Fruit fly (Drosophila melanogaster) whole organism, embryonic: ENCODE results near the gene Mal-B1.

ENCODE experiments used
- ATbp ChIP-seq: fragments of 200-800 bp; sonication (Bioruptor generic); optimal IDR thresholded peaks from 2 replicates; lab custom pipeline; 2017; ENCODE audit warnings: missing biosample characterization, mild to moderate bottlenecking, missing genetic modification characterization, missing genetic modification reagents
- Aef1 ChIP-seq: fragments of 200-800 bp; sonication (Bioruptor generic); IDR thresholded peaks from 3 replicates; pipeline ENCODE4 v1.3.6; 2022; ENCODE audit warnings: missing biosample characterization, missing genetic modification characterization
- CG11247 ChIP-seq: fragments of 200-800 bp; sonication (Bioruptor generic); IDR thresholded peaks from 2 replicates; pipeline ENCODE4 v1.3.6; 2022; ENCODE audit warnings: missing biosample characterization, missing genetic modification characterization
- CG11560 ChIP-seq: fragments of 200-800 bp; sonication (Bioruptor generic); IDR thresholded peaks from 3 replicates; pipeline ENCODE4 v1.3.6; 2022; ENCODE audit warnings: missing biosample characterization, missing genetic modification characterization
- CG12104 ChIP-seq: fragments of 200-800 bp; sonication (Bioruptor generic); optimal IDR thresholded peaks from 3 replicates; lab custom pipeline; 2016; ENCODE audit warnings: missing biosample characterization, missing genetic modification characterization
- CG13296 ChIP-seq: fragments of 200-800 bp; sonication (Bioruptor generic); optimal IDR thresholded peaks from 3 replicates; lab custom pipeline; 2018; ENCODE audit warnings: missing biosample characterization, mild to moderate bottlenecking, missing genetic modification characterization
- CG13624 ChIP-seq: fragments of 200-800 bp; sonication (Bioruptor generic); optimal IDR thresholded peaks from 2 replicates; lab custom pipeline; 2016; ENCODE audit warnings: missing biosample characterization, missing genetic modification characterization
- CG14965 ChIP-seq: fragments of 200-800 bp; sonication (Bioruptor generic); optimal IDR thresholded peaks from 2 replicates; lab custom pipeline; 2016; ENCODE audit warnings: missing biosample characterization, missing genetic modification characterization, borderline replicate concordance
- CG16815 ChIP-seq: fragments of 200-800 bp; sonication (Bioruptor generic); optimal IDR thresholded peaks from 3 replicates; lab custom pipeline; 2017; ENCODE audit warnings: missing biosample characterization, mild to moderate bottlenecking, missing genetic modification characterization
- CG17829 ChIP-seq: fragments of 200-800 bp; optimal IDR thresholded peaks from 2 replicates; lab custom pipeline; 2019; ENCODE audit warnings: missing biosample characterization, mild to moderate bottlenecking, missing genetic modification characterization, moderate library complexity
- CG2889 ChIP-seq: fragments of 200-800 bp; sonication (Bioruptor generic); IDR thresholded peaks from 3 replicates; pipeline ENCODE4 v1.3.6; 2022; ENCODE audit warnings: missing biosample characterization, missing genetic modification characterization
- CG31365 ChIP-seq: fragments of 200-800 bp; sonication (Bioruptor generic); optimal IDR thresholded peaks from 2 replicates; lab custom pipeline; 2018; ENCODE audit warnings: missing biosample characterization, mild to moderate bottlenecking, missing genetic modification characterization
- CG32772 ChIP-seq: fragments of 200-800 bp; sonication (Bioruptor generic); IDR thresholded peaks from 2 replicates; pipeline ENCODE4 v1.3.6; 2022; ENCODE audit warnings: missing biosample characterization, missing genetic modification characterization
- CG3838 ChIP-seq: fragments of 200-800 bp; sonication (Bioruptor generic); optimal IDR thresholded peaks from 3 replicates; lab custom pipeline; 2016; ENCODE audit warnings: missing biosample characterization, missing genetic modification characterization
- CG3847 ChIP-seq: fragments of 200-800 bp; sonication (Bioruptor generic); IDR thresholded peaks from 2 replicates; pipeline ENCODE4 v1.3.6; 2022; ENCODE audit warnings: missing biosample characterization, missing genetic modification characterization
- CG4730 ChIP-seq: fragments of 200-800 bp; sonication (Bioruptor generic); IDR thresholded peaks from 2 replicates; pipeline ENCODE4 v1.3.6; 2022; ENCODE audit warnings: missing biosample characterization, missing genetic modification characterization
- CG6254 ChIP-seq: fragments of 200-800 bp; sonication (Bioruptor generic); optimal IDR thresholded peaks from 3 replicates; lab custom pipeline; 2017; ENCODE audit warnings: mild to moderate bottlenecking, missing biosample characterization, missing genetic modification reagents, missing genetic modification characterization
- CG6765 ChIP-seq: fragments of 200-800 bp; sonication (Bioruptor generic); optimal IDR thresholded peaks from 3 replicates; lab custom pipeline; 2017; ENCODE audit warnings: missing biosample characterization, mild to moderate bottlenecking, missing genetic modification characterization
- CG6854 ChIP-seq: fragments of 200-800 bp; sonication (Bioruptor generic); optimal IDR thresholded peaks from 3 replicates; lab custom pipeline; 2017; ENCODE audit warnings: missing biosample characterization, mild to moderate bottlenecking, missing genetic modification characterization
- CG7556 ChIP-seq: fragments of 200-800 bp; sonication (Bioruptor generic); optimal IDR thresholded peaks from 2 replicates; lab custom pipeline; 2017; ENCODE audit warnings: missing biosample characterization, mild to moderate bottlenecking, missing genetic modification characterization
- CG8388 ChIP-seq: fragments of 200-800 bp; sonication (Bioruptor generic); optimal IDR thresholded peaks from 2 replicates; lab custom pipeline; 2019; ENCODE audit warnings: missing biosample characterization, mild to moderate bottlenecking, missing genetic modification characterization, moderate library complexity
- CG9817 ChIP-seq: fragments of 200-800 bp; sonication (Bioruptor generic); optimal IDR thresholded peaks from 2 replicates; lab custom pipeline; 2018; ENCODE audit warnings: missing biosample characterization, mild to moderate bottlenecking, missing genetic modification characterization, moderate library complexity
- CTCF ChIP-seq: fragments of 200-800 bp; sonication (Bioruptor generic); optimal IDR thresholded peaks from 2 replicates; lab custom pipeline; 2017; ENCODE audit warnings: missing biosample characterization, mild to moderate bottlenecking, missing genetic modification characterization, moderate library complexity
- D19B ChIP-seq: fragments of 200-800 bp; sonication (Bioruptor generic); optimal IDR thresholded peaks from 2 replicates; lab custom pipeline; 2017; ENCODE audit warnings: missing biosample characterization, mild to moderate bottlenecking, missing genetic modification characterization
- Ets65A ChIP-seq: fragments of 200-800 bp; sonication (Bioruptor generic); peaks from one replicate; lab custom pipeline; 2016; ENCODE audit warnings: missing biosample characterization, missing genetic modification characterization
- HLH54F ChIP-seq: fragments of 200-800 bp; sonication (Bioruptor generic); optimal IDR thresholded peaks from 3 replicates; lab custom pipeline; 2016; ENCODE audit warnings: missing biosample characterization, missing genetic modification characterization
- HmgD ChIP-seq: fragments of 200-800 bp; sonication (Bioruptor generic); optimal IDR thresholded peaks from 3 replicates; lab custom pipeline; 2016; ENCODE audit warnings: missing biosample characterization, missing genetic modification characterization
- Nf-YB ChIP-seq: fragments of 200-800 bp; sonication (Bioruptor generic); optimal IDR thresholded peaks from 3 replicates; lab custom pipeline; 2019; ENCODE audit warnings: missing biosample characterization, mild to moderate bottlenecking, missing genetic modification characterization, moderate library complexity
- Opbp ChIP-seq: fragments of 200-800 bp; sonication (Bioruptor generic); IDR thresholded peaks from 3 replicates; pipeline ENCODE4 v1.3.6; 2022; ENCODE audit warnings: missing biosample characterization, missing genetic modification characterization; ENCODE audit not compliant: partially characterized antibody
- PHDP ChIP-seq: fragments of 200-800 bp; sonication (Bioruptor generic); optimal IDR thresholded peaks from 3 replicates; lab custom pipeline; 2018; ENCODE audit warnings: missing biosample characterization, mild to moderate bottlenecking, missing genetic modification characterization, moderate library complexity
- Scr ChIP-seq: fragments of 200-800 bp; sonication (Bioruptor generic); IDR thresholded peaks from 2 replicates; pipeline ENCODE4 v1.3.6; 2022; ENCODE audit warnings: missing biosample characterization, missing genetic modification characterization; ENCODE audit not compliant: partially characterized antibody
- Sox102F ChIP-seq: fragments of 200-800 bp; sonication (Bioruptor generic); optimal IDR thresholded peaks from 2 replicates; lab custom pipeline; 2018; ENCODE audit warnings: missing biosample characterization, mild to moderate bottlenecking, missing genetic modification characterization, moderate library complexity
- Tbp ChIP-seq: fragments of >200 bp; optimal IDR thresholded peaks from 2 replicates; lab custom pipeline; 2018; ENCODE audit warnings: missing biosample characterization, missing genetic modification characterization
- Xrp1 ChIP-seq: fragments of 200-800 bp; sonication (Bioruptor generic); IDR thresholded peaks from 2 replicates; pipeline ENCODE4 v1.3.6; 2022; ENCODE audit warnings: missing biosample characterization, missing genetic modification characterization
- ac ChIP-seq: fragments of 200-800 bp; sonication (Bioruptor generic); optimal IDR thresholded peaks from 3 replicates; lab custom pipeline; 2017; ENCODE audit warnings: missing biosample characterization, mild to moderate bottlenecking, missing genetic modification characterization
- az2 ChIP-seq: fragments of 200-800 bp; sonication (Bioruptor generic); optimal IDR thresholded peaks from 3 replicates; lab custom pipeline; 2016; ENCODE audit warnings: missing biosample characterization, missing genetic modification characterization
- cato ChIP-seq: fragments of 200-800 bp; sonication (Bioruptor generic); optimal IDR thresholded peaks from 2 replicates; lab custom pipeline; 2016; ENCODE audit warnings: missing biosample characterization, missing genetic modification characterization, borderline replicate concordance
- crol ChIP-seq: fragments of 200-800 bp; sonication (Bioruptor generic); IDR thresholded peaks from 2 replicates; pipeline ENCODE4 v1.3.6; 2022; ENCODE audit warnings: missing biosample characterization, missing genetic modification characterization
- emc ChIP-seq: fragments of 200-800 bp; sonication (Bioruptor generic); optimal IDR thresholded peaks from 2 replicates; lab custom pipeline; 2016; ENCODE audit warnings: missing biosample characterization, missing genetic modification characterization
- eve ChIP-seq, 2 experiments: fragments of >200 bp; optimal IDR thresholded peaks; 2 replicates each; lab custom pipeline; 2017; ENCODE audit warnings: missing biosample characterization in 2 of 2, missing genetic modification characterization in 2 of 2
- eyg ChIP-seq: fragments of 200-800 bp; sonication (Bioruptor generic); optimal IDR thresholded peaks from 3 replicates; lab custom pipeline; 2016; ENCODE audit warnings: missing biosample characterization, missing genetic modification characterization
- grau ChIP-seq: fragments of 200-800 bp; optimal IDR thresholded peaks from 3 replicates; lab custom pipeline; 2019; ENCODE audit warnings: missing biosample characterization, mild to moderate bottlenecking, missing genetic modification characterization, moderate library complexity
- gro ChIP-seq: fragments of 200-800 bp; sonication (Bioruptor generic); optimal IDR thresholded peaks from 2 replicates; lab custom pipeline; 2016; ENCODE audit warnings: missing biosample characterization, missing genetic modification characterization
- ken ChIP-seq: fragments of 200-800 bp; sonication (Bioruptor generic); IDR thresholded peaks from 3 replicates; pipeline ENCODE4 v1.3.6; 2022; ENCODE audit warnings: missing biosample characterization, missing genetic modification characterization
- nmo ChIP-seq: fragments of 200-800 bp; sonication (Bioruptor generic); optimal IDR thresholded peaks from 2 replicates; lab custom pipeline; 2018; ENCODE audit warnings: missing biosample characterization, mild to moderate bottlenecking, missing genetic modification characterization, moderate library complexity
- pnt ChIP-seq: fragments of 200-800 bp; sonication (Bioruptor generic); optimal IDR thresholded peaks from 3 replicates; lab custom pipeline; 2016; ENCODE audit warnings: missing biosample characterization, missing genetic modification characterization
- salm ChIP-seq: fragments of 200-800 bp; sonication (Bioruptor generic); optimal IDR thresholded peaks from 2 replicates; lab custom pipeline; 2018; ENCODE audit warnings: missing biosample characterization, mild to moderate bottlenecking, missing genetic modification characterization
- sens ChIP-seq: fragments of 200-800 bp; sonication (Bioruptor generic); peaks from one replicate; lab custom pipeline; 2016; ENCODE audit warnings: missing biosample characterization, missing genetic modification characterization
- trem ChIP-seq: fragments of 200-800 bp; optimal IDR thresholded peaks from 3 replicates; lab custom pipeline; 2019; ENCODE audit warnings: missing biosample characterization, mild to moderate bottlenecking, missing genetic modification characterization, moderate library complexity
- wdn ChIP-seq: fragments of 200-800 bp; sonication (Bioruptor generic); IDR thresholded peaks from 2 replicates; pipeline ENCODE4 v1.3.6; 2022; ENCODE audit warnings: missing biosample characterization, missing genetic modification characterization
- wek ChIP-seq: fragments of 200-800 bp; sonication (Bioruptor generic); optimal IDR thresholded peaks from 3 replicates; lab custom pipeline; 2018; ENCODE audit warnings: missing biosample characterization, mild to moderate bottlenecking, missing genetic modification characterization, moderate library complexity
- z ChIP-seq: fragments of 200-800 bp; sonication (Bioruptor generic); IDR thresholded peaks from 3 replicates; pipeline ENCODE4 v1.3.6; 2022; ENCODE audit warnings: missing biosample characterization, missing genetic modification characterization

Mal-B1 gene

DNA sequence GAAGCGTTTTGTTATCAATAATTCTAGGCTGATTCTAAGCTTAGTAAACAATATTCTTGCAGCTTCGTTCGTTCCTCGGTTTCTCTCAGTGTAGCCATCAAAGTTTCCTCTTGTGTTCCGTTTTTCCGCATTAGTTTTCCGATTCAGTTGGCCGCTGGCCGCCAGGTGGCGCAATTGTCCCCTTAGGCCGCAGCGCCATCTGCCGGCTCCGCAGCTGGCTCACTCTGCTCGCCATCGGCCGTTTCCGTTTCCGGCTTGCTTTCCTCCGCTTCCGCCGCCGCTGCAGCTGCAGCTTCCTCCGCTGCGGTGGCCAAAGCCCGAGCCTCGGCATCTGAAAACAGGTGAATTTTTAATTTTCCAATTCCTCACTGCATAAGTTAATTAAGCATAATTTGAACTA lies 30.6 kb upstream of the Mal-B1 start (continued):
- TF ChIP-seq CG9817 (tag; lab: Kevin White, UChicago) (peak; percentile 86), CG3847 (GFP tag; lab: Robert Waterston, UW) (peak; percentile 61), pnt (GFP tag; lab: Kevin White, UChicago) (peak; percentile 77), az2 (peak; percentile 95), CG6254 (GFP tag; lab: Kevin White, UChicago) (peak; percentile 96), Xrp1 (peak; percentile 82), CG7556 (GFP tag; lab: Kevin White, UChicago) (peak; percentile 82), Sox102F (GFP tag; lab: Kevin White, UChicago) (peak; percentile 86), CG13296 (GFP tag; lab: Kevin White, UChicago) (peak; percentile 93), CG32772 (peak; percentile 87), CG16815 (GFP tag; lab: Kevin White, UChicago) (peak; percentile 91), wdn (GFP tag; lab: Robert Waterston, UW) (peak; percentile 68), CG11560 (tag; lab: Robert Waterston, UW) (no peak; the same call in 1 of the 3 replicates), CG12104 (GFP tag; lab: Kevin White, UChicago) (peak; percentile 89), CG31365 (tag; lab: Kevin White, UChicago) (peak; percentile 85), Nf-YB (peak; percentile 75), ken (GFP tag; lab: Robert Waterston, UW) (peak; percentile 93), ac (GFP tag; lab: Kevin White, UChicago) (peak; percentile 99), D19B (GFP tag; lab: Kevin White, UChicago) (peak; percentile 79), CG8388 (GFP tag; lab: Kevin White, UChicago) (peak; percentile 90), Aef1 (GFP tag; lab: Robert Waterston, UW) (peak; percentile 78), Ets65A (GFP tag; lab: Kevin White, UChicago) (peak; percentile 99), sens (GFP tag; lab: Kevin White, UChicago) (peak; percentile 99), CG6854 (GFP tag; lab: Kevin White, UChicago) (peak; percentile 96), wek (GFP tag; lab: Kevin White, UChicago) (peak; percentile 95), CG3838 (peak; percentile 86), CG11247 (GFP tag; lab: Robert Waterston, UW) (peak; percentile 90), eyg (peak; percentile 95), grau (peak; percentile 83), Scr (no peak), HLH54F (peak; percentile 76), ATbp (GFP tag; lab: Kevin White, UChicago) (peak; percentile 98), eve (GFP tag; optimal IDR thresholded peaks at IDR 0.05; lab: Kevin White, UChicago) (peak in 1 of 2 experiments; percentile 54), Opbp (GFP tag; lab: Robert Waterston, UW) (peak; percentile 66; the same call in 2 of the 3 replicates), Tbp (GFP tag; lab: Kevin White, UChicago) (no peak), CG6765 (GFP tag; lab: Kevin White, UChicago) (peak; percentile 98), nmo (peak; percentile 90), CG13624 (GFP tag; lab: Kevin White, UChicago) (peak; percentile 90), crol (GFP tag; lab: Robert Waterston, UW) (peak; percentile 90), CG4730 (GFP tag; lab: Robert Waterston, UW) (peak; percentile 85), CG17829 (tag; lab: Kevin White, UChicago) (peak; percentile 95), CTCF (GFP tag; lab: Kevin White, UChicago) (peak; percentile 94), HmgD (GFP tag; lab: Kevin White, UChicago) (peak; percentile 90), cato (GFP tag; lab: Kevin White, UChicago) (peak; percentile 94), trem (tag; lab: Kevin White, UChicago) (peak; percentile 86), CG14965 (peak; percentile 97), PHDP (tag; lab: Kevin White, UChicago) (peak; percentile 93), emc (GFP tag; lab: Kevin White, UChicago) (peak; percentile 92), salm (peak; percentile 75), CG2889 (GFP tag; lab: Robert Waterston, UW) (peak; percentile 74), gro (GFP tag; lab: Kevin White, UChicago) (peak; percentile 74), z (GFP tag; lab: Robert Waterston, UW) (peak; percentile 77)
